Worm (Caenorhabditis elegans) whole organism, late embryonic: ENCODE measurements around the gene F21C10.7.

Experiments used
- T23F11.4 ChIP-seq: fragments of 200-800 bp; sonication (Bioruptor generic); optimal IDR thresholded peaks from 2 replicates; lab custom pipeline; 2018; ENCODE audit warnings: mild to moderate bottlenecking, missing genetic modification characterization, missing compliant biosample characterization
- ceh-34 ChIP-seq: sonication (generic microtip); optimal IDR thresholded peaks from 2 replicates; lab custom pipeline; 2016; ENCODE audit warnings: mild to moderate bottlenecking, missing genetic modification characterization, missing compliant biosample characterization
- ets-4 ChIP-seq: sonication (generic microtip); optimal IDR thresholded peaks from 2 replicates; lab custom pipeline; 2016; ENCODE audit warnings: missing genetic modification characterization, missing compliant biosample characterization
- nfya-1 ChIP-seq: sonication (generic microtip); optimal IDR thresholded peaks from 2 replicates; lab custom pipeline; 2017; ENCODE audit warnings: missing genetic modification characterization, mild to moderate bottlenecking, missing compliant biosample characterization, antibody characterized with exemption, moderate library complexity
- unc-86 ChIP-seq: sonication (generic microtip); optimal IDR thresholded peaks from 2 replicates; lab custom pipeline; 2016; ENCODE audit warnings: missing genetic modification characterization, missing compliant biosample characterization

- TF ChIP-seq ets-4 (no peak), unc-86 (tag; lab: Kevin White, UChicago) (no peak), nfya-1 (tag; lab: Kevin White, UChicago) (no peak), T23F11.4 (no peak), ceh-34 (no peak)
Measured at ce11 chrV:9148151-9148550, 35.6 kb downstream of the F21C10.7 start.
